Fruit fly (Drosophila melanogaster): ENCODE data around the gene rump.

The rump gene

dm6 chr3R:9532437-9533180, 22.5 kb upstream of the rump start, which contains the start of gene by:
by (minus strand) TSS chr3R:9533011.
- TF ChIP-seq CG8478 (optimal IDR thresholded peaks at IDR 0.05), result no peak
- no peak for TF ChIP-seq CTCF (optimal IDR thresholded peaks at IDR 0.05)

- no peak for TF ChIP-seq CG8478 (optimal IDR thresholded peaks at IDR 0.05)
- TF ChIP-seq CTCF (optimal IDR thresholded peaks at IDR 0.05), result no peak
Measured at dm6 chr3R:9529913-9530312, 19.8 kb upstream of the rump start.

dm6 chr3R:9529387-9529897, 19.3 kb upstream of the rump start:
- TF ChIP-seq CG8478 (optimal IDR thresholded peaks at IDR 0.05) (no peak), CTCF (optimal IDR thresholded peaks at IDR 0.05) (no peak)

- no peak for TF ChIP-seq CG8478 (optimal IDR thresholded peaks at IDR 0.05)
- no peak for TF ChIP-seq CTCF (optimal IDR thresholded peaks at IDR 0.05)
Measured at dm6 chr3R:9527907-9528842, 18.1 kb upstream of the rump start.

- no peak for TF ChIP-seq CG8478 (optimal IDR thresholded peaks at IDR 0.05)
- TF ChIP-seq CTCF (optimal IDR thresholded peaks at IDR 0.05), result no peak
Measured at dm6 chr3R:9516400-9516852, 6.3 kb upstream of the rump start.

dm6 chr3R:9515860-9516344, 5.8 kb upstream of the rump start, which contains the start of the genes mRpL47, CG8176 and Kdm3:
mRpL47 (minus strand) TSS chr3R:9515908.
CG8176 (plus strand) TSS chr3R:9516007.
Kdm3 (plus strand) TSS chr3R:9516007.
- TF ChIP-seq CTCF (optimal IDR thresholded peaks at IDR 0.05) (peak; percentile 58 to 61), CG8478 (optimal IDR thresholded peaks at IDR 0.05) (no peak)

- TF ChIP-seq CG8478 (optimal IDR thresholded peaks at IDR 0.05) (no peak), CTCF (optimal IDR thresholded peaks at IDR 0.05) (no peak)
Measured at dm6 chr3R:9513052-9513420, 2.9 kb upstream of the rump start, which contains the start of the genes Ras85D and Rlb1. Ras85D (minus strand) TSS chr3R:9513067. Rlb1 (plus strand) TSS chr3R:9513327.

- no peak for TF ChIP-seq CTCF (optimal IDR thresholded peaks at IDR 0.05)
- TF ChIP-seq CG8478 (optimal IDR thresholded peaks at IDR 0.05), result no peak
Measured at dm6 chr3R:9512193-9513051, 2.3 kb upstream of the rump start.

- no peak for TF ChIP-seq CG8478 (optimal IDR thresholded peaks at IDR 0.05)
- TF ChIP-seq CTCF (optimal IDR thresholded peaks at IDR 0.05), result no peak
Measured at dm6 chr3R:9504355-9504754, 5.8 kb downstream of the rump start, which contains the start of gene CG8149. CG8149 (plus strand) TSS chr3R:9504656.

- TF ChIP-seq CTCF (optimal IDR thresholded peaks at IDR 0.05), result no peak
- no peak for TF ChIP-seq CG8478 (optimal IDR thresholded peaks at IDR 0.05)
Measured at dm6 chr3R:9503329-9504088, 6.6 kb downstream of the rump start.

dm6 chr3R:9502416-9502763, 7.7 kb downstream of the rump start, which contains the start of gene RhoL:
RhoL (minus strand) TSS chr3R:9502581.
- TF ChIP-seq CTCF (optimal IDR thresholded peaks at IDR 0.05) (no peak), CG8478 (optimal IDR thresholded peaks at IDR 0.05) (no peak)

- TF ChIP-seq CTCF (optimal IDR thresholded peaks at IDR 0.05), result no peak
- TF ChIP-seq CG8478 (optimal IDR thresholded peaks at IDR 0.05), result no peak
Measured at dm6 chr3R:9501489-9502415, 8.4 kb downstream of the rump start.

Measured in S2 (cell line).